Worm (Caenorhabditis elegans): ENCODE data around the gene rabn-5.

DNA sequence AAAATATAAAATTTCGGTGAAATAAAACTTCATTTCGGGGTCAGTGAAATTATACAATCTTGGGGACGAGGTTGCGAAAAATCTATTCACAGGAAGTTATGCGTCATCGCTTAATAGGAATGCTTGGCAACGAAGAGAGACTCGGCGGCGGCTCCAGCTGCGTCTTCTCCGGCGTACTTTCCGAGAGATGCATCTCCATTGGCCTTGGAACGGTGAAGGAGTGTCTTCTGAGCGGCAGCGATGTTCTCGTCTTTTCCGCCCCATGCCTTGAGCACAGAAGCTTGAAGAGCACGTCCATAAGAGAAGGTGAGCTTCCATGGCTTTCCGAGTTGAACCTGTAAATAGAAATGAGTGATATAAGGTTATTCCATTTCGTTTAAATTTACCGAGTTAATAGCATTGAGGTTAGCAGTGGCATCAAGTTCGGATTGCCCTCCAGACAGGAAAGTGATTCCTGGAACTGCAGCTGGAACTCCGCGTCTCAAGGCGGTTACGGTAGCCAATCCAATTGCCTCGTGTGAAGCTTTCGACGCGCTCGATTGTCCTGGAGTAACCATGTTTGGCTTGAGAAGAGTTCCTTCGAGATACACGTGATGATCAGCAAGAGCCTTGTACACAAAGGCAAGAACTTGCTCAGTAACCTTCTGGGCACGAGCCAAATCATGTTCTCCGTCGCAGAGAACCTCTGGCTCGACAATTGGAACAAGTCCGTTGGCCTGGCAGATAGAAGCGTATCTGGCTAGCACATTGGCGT lies 10.5 kb downstream of the rabn-5 start:
- TF ChIP-seq ceh-16 (tag; optimal IDR thresholded peaks at IDR 0.05) (no peak), nhr-25 (tag; optimal IDR thresholded peaks at IDR 0.05) (no peak), ztf-11 (tag; optimal IDR thresholded peaks at IDR 0.05) (no peak), unc-39 (tag; optimal IDR thresholded peaks at IDR 0.05) (no peak), lsy-2 (tag; optimal IDR thresholded peaks at IDR 0.05) (no peak), blmp-1 (tag; optimal IDR thresholded peaks at IDR 0.05; ENCODE audit: insufficient read depth) (no peak), elt-3 (tag; optimal IDR thresholded peaks at IDR 0.05) (no peak), fos-1 (tag; optimal IDR thresholded peaks at IDR 0.05) (no peak), zag-1 (tag; optimal IDR thresholded peaks at IDR 0.05) (no peak), nhr-10 (tag; optimal IDR thresholded peaks at IDR 0.05) (no peak), lin-13 (GFP tag; optimal IDR thresholded peaks at IDR 0.05) (no peak), elt-1 (tag; optimal IDR thresholded peaks at IDR 0.05) (no peak), egl-27 (tag; optimal IDR thresholded peaks at IDR 0.05) (no peak), mdl-1 (tag; optimal IDR thresholded peaks at IDR 0.05) (no peak)

All from whole organism, L2 larva.